Fruit fly (Drosophila melanogaster) whole organism, embryonic: ENCODE measurements around the gene Cyp6v1.

Source experiments
- Atf6 ChIP-seq: fragments of 200-800 bp; sonication (Bioruptor generic); IDR thresholded peaks from 2 replicates; pipeline ENCODE4 v1.3.6; 2022; ENCODE audit warnings: missing biosample characterization, missing genetic modification characterization
- CG11093 ChIP-seq: fragments of 200-800 bp; sonication (Bioruptor generic); IDR thresholded peaks from 3 replicates; pipeline ENCODE4 v1.3.6; 2022; ENCODE audit warnings: missing biosample characterization, missing genetic modification characterization
- CG12071 ChIP-seq: fragments of 200-800 bp; sonication (Bioruptor generic); optimal IDR thresholded peaks from 3 replicates; lab custom pipeline; 2018; ENCODE audit warnings: missing biosample characterization, mild to moderate bottlenecking, missing genetic modification characterization
- CG12769 ChIP-seq: fragments of 200-800 bp; sonication (Bioruptor generic); optimal IDR thresholded peaks from 2 replicates; lab custom pipeline; 2019; ENCODE audit warnings: missing biosample characterization, mild to moderate bottlenecking, missing genetic modification characterization, moderate library complexity
- CG13123 ChIP-seq: fragments of 200-800 bp; sonication (Bioruptor generic); optimal IDR thresholded peaks from 2 replicates; lab custom pipeline; 2016; ENCODE audit warnings: missing biosample characterization, missing genetic modification characterization
- CG13296 ChIP-seq: fragments of 200-800 bp; sonication (Bioruptor generic); optimal IDR thresholded peaks from 3 replicates; lab custom pipeline; 2018; ENCODE audit warnings: missing biosample characterization, mild to moderate bottlenecking, missing genetic modification characterization
- CG13894 ChIP-seq: fragments of 200-800 bp; sonication (Bioruptor generic); optimal IDR thresholded peaks from 3 replicates; lab custom pipeline; 2018; ENCODE audit warnings: missing biosample characterization, mild to moderate bottlenecking, missing genetic modification characterization, moderate library complexity
- CG14667 ChIP-seq: fragments of 200-800 bp; sonication (Bioruptor generic); IDR thresholded peaks from 2 replicates; pipeline ENCODE4 v1.3.6; 2022; ENCODE audit warnings: missing biosample characterization, missing genetic modification characterization
- CG15514 ChIP-seq: fragments of 200-800 bp; sonication (Bioruptor generic); optimal IDR thresholded peaks from 3 replicates; lab custom pipeline; 2017; ENCODE audit warnings: missing biosample characterization, missing genetic modification characterization, mild to moderate bottlenecking, moderate library complexity, missing genetic modification reagents
- CG2120 ChIP-seq: fragments of 200-800 bp; sonication (Bioruptor generic); optimal IDR thresholded peaks from 3 replicates; lab custom pipeline; 2016; ENCODE audit warnings: missing biosample characterization, missing genetic modification characterization
- CG2875 ChIP-seq: fragments of 200-800 bp; sonication (Bioruptor generic); optimal IDR thresholded peaks from 2 replicates; lab custom pipeline; 2017; ENCODE audit warnings: missing biosample characterization, mild to moderate bottlenecking, missing genetic modification characterization, missing genetic modification reagents
- CG34376 ChIP-seq: fragments of 200-800 bp; sonication (Bioruptor generic); optimal IDR thresholded peaks from 2 replicates; lab custom pipeline; 2018; ENCODE audit warnings: missing biosample characterization, mild to moderate bottlenecking, missing genetic modification characterization
- CG4820 ChIP-seq: fragments of 200-800 bp; sonication (Bioruptor generic); optimal IDR thresholded peaks from 3 replicates; lab custom pipeline; 2016; ENCODE audit warnings: missing biosample characterization, missing genetic modification characterization
- CG4854 ChIP-seq: fragments of 200-800 bp; sonication (Bioruptor generic); optimal IDR thresholded peaks from 2 replicates; lab custom pipeline; 2016; ENCODE audit warnings: missing biosample characterization, missing genetic modification characterization, inconsistent platforms
- CG5953 ChIP-seq: fragments of 200-800 bp; sonication (Bioruptor generic); IDR thresholded peaks from 2 replicates; pipeline ENCODE4 v1.3.6; 2022; ENCODE audit warnings: missing biosample characterization, missing genetic modification characterization
- CG6254 ChIP-seq: fragments of 200-800 bp; sonication (Bioruptor generic); optimal IDR thresholded peaks from 3 replicates; lab custom pipeline; 2017; ENCODE audit warnings: mild to moderate bottlenecking, missing biosample characterization, missing genetic modification reagents, missing genetic modification characterization
- CG6689 ChIP-seq: fragments of 200-800 bp; sonication (Bioruptor generic); IDR thresholded peaks from 2 replicates; pipeline ENCODE4 v1.3.6; 2022; ENCODE audit warnings: missing biosample characterization, missing genetic modification characterization
- CG7928 ChIP-seq: fragments of 200-800 bp; sonication (Bioruptor generic); optimal IDR thresholded peaks from 2 replicates; lab custom pipeline; 2017; ENCODE audit warnings: missing biosample characterization, mild to moderate bottlenecking, missing genetic modification characterization
- CG7963 ChIP-seq: fragments of 200-800 bp; sonication (Bioruptor generic); IDR thresholded peaks from 3 replicates; pipeline ENCODE4 v1.3.6; 2022; ENCODE audit warnings: missing biosample characterization, missing genetic modification characterization; ENCODE audit not compliant: partially characterized antibody
- CG7987 ChIP-seq: fragments of 200-800 bp; sonication (Bioruptor generic); optimal IDR thresholded peaks from 2 replicates; lab custom pipeline; 2018; ENCODE audit warnings: missing biosample characterization, mild to moderate bottlenecking, missing genetic modification characterization, moderate library complexity
- CG8281 ChIP-seq: fragments of 200-800 bp; sonication (Bioruptor generic); optimal IDR thresholded peaks from 2 replicates; lab custom pipeline; 2018; ENCODE audit warnings: missing biosample characterization, mild to moderate bottlenecking, missing genetic modification characterization, moderate library complexity
- CG9817 ChIP-seq: fragments of 200-800 bp; sonication (Bioruptor generic); optimal IDR thresholded peaks from 2 replicates; lab custom pipeline; 2018; ENCODE audit warnings: missing biosample characterization, mild to moderate bottlenecking, missing genetic modification characterization, moderate library complexity
- CG9876 ChIP-seq: fragments of 200-800 bp; sonication (Bioruptor generic); optimal IDR thresholded peaks from 2 replicates; lab custom pipeline; 2016; ENCODE audit warnings: missing biosample characterization, missing genetic modification characterization
- CG9932 ChIP-seq: fragments of 200-800 bp; sonication (Bioruptor generic); IDR thresholded peaks from 2 replicates; pipeline ENCODE4 v1.3.6; 2022; ENCODE audit warnings: missing biosample characterization, missing genetic modification characterization
- Deaf1 ChIP-seq: fragments of 200-800 bp; optimal IDR thresholded peaks from 3 replicates; lab custom pipeline; 2019; ENCODE audit warnings: missing biosample characterization, mild to moderate bottlenecking, missing genetic modification characterization, moderate library complexity
- Dek ChIP-seq: fragments of 200-800 bp; sonication (Bioruptor generic); optimal IDR thresholded peaks from 3 replicates; lab custom pipeline; 2019; ENCODE audit warnings: missing biosample characterization, mild to moderate bottlenecking, missing genetic modification characterization, moderate library complexity
- E2f1 ChIP-seq: fragments of 200-800 bp; sonication (Bioruptor generic); IDR thresholded peaks from 2 replicates; pipeline ENCODE4 v1.3.6; 2022; ENCODE audit warnings: missing biosample characterization, missing genetic modification characterization
- HmgZ ChIP-seq: fragments of 200-800 bp; sonication (Bioruptor generic); optimal IDR thresholded peaks from 2 replicates; lab custom pipeline; 2018; ENCODE audit warnings: missing biosample characterization, mild to moderate bottlenecking, missing genetic modification characterization
- Hr78 ChIP-seq, 2 experiments: fragments of 200-800 bp in 1 of 2; fragments of >200 bp in 1 of 2; sonication (Bioruptor generic) in 1 of 2; optimal IDR thresholded peaks; 2 replicates each; lab custom pipeline; 2017 to 2019; ENCODE audit warnings: missing biosample characterization in 2 of 2, missing genetic modification characterization in 2 of 2, mild to moderate bottlenecking in 1 of 2, moderate library complexity in 1 of 2
- Meics ChIP-seq: fragments of 200-800 bp; sonication (Bioruptor generic); optimal IDR thresholded peaks from 2 replicates; lab custom pipeline; 2017; ENCODE audit warnings: missing biosample characterization, mild to moderate bottlenecking, missing genetic modification characterization
- NFAT ChIP-seq: fragments of 200-800 bp; sonication (Bioruptor generic); IDR thresholded peaks from 2 replicates; pipeline ENCODE4 v1.3.6; 2022; ENCODE audit warnings: missing biosample characterization, missing genetic modification characterization
- Rfx ChIP-seq: fragments of 200-800 bp; sonication (Bioruptor generic); IDR thresholded peaks from 2 replicates; pipeline ENCODE4 v1.3.6; 2022; ENCODE audit warnings: missing biosample characterization, missing genetic modification characterization
- Rx ChIP-seq: fragments of 200-800 bp; sonication (Bioruptor generic); IDR thresholded peaks from 2 replicates; pipeline ENCODE4 v1.3.6; 2022; ENCODE audit warnings: missing biosample characterization, missing genetic modification characterization
- Stat92E ChIP-seq, 3 experiments: fragments of >200 bp in 2 of 3; fragments of 200-800 bp in 1 of 3; sonication (Bioruptor generic) in 1 of 3; optimal IDR thresholded peaks; 2 replicates each; lab custom pipeline; 2017 to 2019; ENCODE audit warnings: missing biosample characterization in 3 of 3, missing genetic modification characterization in 3 of 3, mild to moderate bottlenecking in 1 of 3, moderate library complexity in 1 of 3
- ac ChIP-seq: fragments of 200-800 bp; sonication (Bioruptor generic); optimal IDR thresholded peaks from 3 replicates; lab custom pipeline; 2017; ENCODE audit warnings: missing biosample characterization, mild to moderate bottlenecking, missing genetic modification characterization
- amos ChIP-seq: fragments of 200-800 bp; sonication (Bioruptor generic); IDR thresholded peaks from 2 replicates; pipeline ENCODE4 v1.3.6; 2022; ENCODE audit warnings: missing biosample characterization, missing genetic modification characterization; ENCODE audit not compliant: partially characterized antibody
- aop ChIP-seq: fragments of 200-800 bp; sonication (Bioruptor generic); IDR thresholded peaks from 2 replicates; pipeline ENCODE4 v1.3.6; 2022; ENCODE audit warnings: missing biosample characterization, missing genetic modification characterization
- br ChIP-seq: fragments of >200 bp; optimal IDR thresholded peaks from 2 replicates; lab custom pipeline; 2017
- chinmo ChIP-seq: fragments of 200-800 bp; sonication (Bioruptor generic); IDR thresholded peaks from 4 replicates; pipeline ENCODE4 v1.3.6; 2022; ENCODE audit warnings: missing biosample characterization, missing genetic modification characterization; ENCODE audit not compliant: partially characterized antibody
- ci ChIP-seq: fragments of 200-800 bp; sonication (Bioruptor generic); IDR thresholded peaks from 3 replicates; pipeline ENCODE4 v1.3.6; 2022; ENCODE audit warnings: missing biosample characterization, missing genetic modification characterization
- dpn ChIP-seq, 2 experiments: fragments of 200-800 bp; sonication (Bioruptor generic); optimal IDR thresholded peaks; 3 replicates each; lab custom pipeline; 2016; ENCODE audit warnings: missing biosample characterization in 2 of 2, missing genetic modification characterization in 2 of 2
- dysf ChIP-seq: fragments of 200-800 bp; sonication (Bioruptor generic); IDR thresholded peaks from 3 replicates; pipeline ENCODE4 v1.3.6; 2022; ENCODE audit warnings: missing biosample characterization, missing genetic modification characterization
- esg ChIP-seq: fragments of 200-800 bp; sonication (Bioruptor generic); conservative IDR thresholded peaks from 2 replicates; pipeline ENCODE4 v1.3.6; 2022; ENCODE audit warnings: missing biosample characterization, missing genetic modification characterization
- lmd ChIP-seq: fragments of 200-800 bp; sonication (Bioruptor generic); IDR thresholded peaks from 2 replicates; pipeline ENCODE4 v1.3.6; 2022; ENCODE audit warnings: missing biosample characterization, missing genetic modification characterization
- ranshi ChIP-seq: fragments of 200-800 bp; sonication (Bioruptor generic); IDR thresholded peaks from 2 replicates; pipeline ENCODE4 v1.3.6; 2022; ENCODE audit warnings: missing biosample characterization, missing genetic modification characterization
- row ChIP-seq: fragments of 200-800 bp; sonication (Bioruptor generic); IDR thresholded peaks from 3 replicates; pipeline ENCODE4 v1.3.6; 2022; ENCODE audit warnings: missing biosample characterization, missing genetic modification characterization
- tin ChIP-seq: fragments of 200-800 bp; sonication (Bioruptor generic); optimal IDR thresholded peaks from 3 replicates; lab custom pipeline; 2016; ENCODE audit warnings: missing biosample characterization, missing genetic modification characterization
- tll ChIP-seq, 2 experiments: fragments of 200-800 bp in 1 of 2; fragments of >200 bp in 1 of 2; sonication (Bioruptor generic) in 1 of 2; optimal IDR thresholded peaks; 2 replicates each; lab custom pipeline; 2017 to 2019; ENCODE audit warnings: missing biosample characterization in 2 of 2, missing genetic modification characterization in 2 of 2, mild to moderate bottlenecking in 1 of 2, moderate library complexity in 1 of 2
- tx ChIP-seq: fragments of 200-800 bp; sonication (Bioruptor generic); optimal IDR thresholded peaks from 2 replicates; lab custom pipeline; 2016; ENCODE audit warnings: missing biosample characterization, missing genetic modification characterization

Gene Cyp6v1

dm6 chrX:20658627-20659026 is 1.7 kb downstream of the Cyp6v1 start (continued):
- TF ChIP-seq CG4820 (GFP tag; lab: Kevin White, UChicago) (no peak), CG13123 (GFP tag; lab: Kevin White, UChicago) (no peak), ranshi (GFP tag; lab: Robert Waterston, UW) (no peak), CG9932 (GFP tag; lab: Robert Waterston, UW) (peak; percentile 57; the same call in 1 of the 2 replicates), Rx (GFP tag; lab: Robert Waterston, UW) (no peak), aop (no peak), CG7963 (GFP tag; lab: Robert Waterston, UW) (no peak), Hr78 (GFP tag; optimal IDR thresholded peaks at IDR 0.05; lab: Kevin White, UChicago) (no peak), CG7987 (GFP tag; lab: Kevin White, UChicago) (no peak), CG14667 (GFP tag; lab: Robert Waterston, UW) (no peak), NFAT (peak; percentile 23; the same call in 1 of the 2 replicates), CG12071 (no peak), br (no peak), CG4854 (GFP tag; lab: Kevin White, UChicago) (no peak), dysf (GFP tag; lab: Robert Waterston, UW) (no peak), CG8281 (tag; lab: Kevin White, UChicago) (no peak), tx (GFP tag; lab: Kevin White, UChicago) (no peak), row (peak; percentile 58; the same call in 2 of the 3 replicates), tin (GFP tag; lab: Kevin White, UChicago) (no peak), amos (GFP tag; lab: Robert Waterston, UW) (peak; percentile 27; the same call in 1 of the 2 replicates), E2f1 (GFP tag; lab: Robert Waterston, UW) (0 out of 2 replicates have a peak, but pooled peaks have one; percentile 19), CG11093 (GFP tag; lab: Robert Waterston, UW) (no peak), lmd (GFP tag; lab: Robert Waterston, UW) (0 out of 2 replicates have a peak, but pooled peaks have one; percentile 16), CG2120 (GFP tag; lab: Kevin White, UChicago) (no peak), Rfx (GFP tag; lab: Robert Waterston, UW) (peak; percentile 51; the same call in 1 of the 2 replicates), CG12769 (tag; lab: Kevin White, UChicago) (peak; percentile 25), Meics (GFP tag; lab: Kevin White, UChicago) (no peak), CG9817 (tag; lab: Kevin White, UChicago) (no peak), Dek (no peak), tll (GFP tag; optimal IDR thresholded peaks at IDR 0.05; lab: Kevin White, UChicago) (no peak)

dm6 chrX:20661612-20662228 is 4.8 kb downstream of the Cyp6v1 start, which contains the start of gene CG1835:
Gene CG1835 (plus strand): TSS chrX:20661917.
- TF ChIP-seq dpn (GFP tag; optimal IDR thresholded peaks at IDR 0.05; lab: Kevin White, UChicago) (no peak), CG13123 (GFP tag; lab: Kevin White, UChicago) (no peak), CG13296 (peak; percentile 14), esg (no peak), ci (GFP tag; lab: Robert Waterston, UW) (0 out of 3 replicates have a peak, but pooled peaks have one; percentile 9), CG6254 (no peak), Atf6 (GFP tag; lab: Robert Waterston, UW) (0 out of 2 replicates have a peak, but pooled peaks have one; percentile 11), CG13894 (peak; percentile 8), HmgZ (tag; lab: Kevin White, UChicago) (peak; percentile 31), CG34376 (GFP tag; lab: Kevin White, UChicago) (peak; percentile 36), CG5953 (GFP tag; lab: Robert Waterston, UW) (no peak), CG2875 (GFP tag; lab: Kevin White, UChicago) (no peak), CG7928 (no peak), CG9876 (GFP tag; lab: Kevin White, UChicago) (no peak), Deaf1 (tag; lab: Kevin White, UChicago) (peak; percentile 78), ac (GFP tag; lab: Kevin White, UChicago) (no peak), CG15514 (peak; percentile 16), CG6689 (GFP tag; lab: Robert Waterston, UW) (no peak), chinmo (GFP tag; lab: Robert Waterston, UW) (0 out of 4 replicates have a peak, but pooled peaks have one; percentile 27), Stat92E (GFP tag; optimal IDR thresholded peaks at IDR 0.05; lab: Kevin White, UChicago) (no peak)
